Fruit fly (Drosophila melanogaster): ENCODE data around the gene CG15170.
A peak's percentile ranks its signal among the peaks of the same experiment; 100 is the strongest.

DNA sequence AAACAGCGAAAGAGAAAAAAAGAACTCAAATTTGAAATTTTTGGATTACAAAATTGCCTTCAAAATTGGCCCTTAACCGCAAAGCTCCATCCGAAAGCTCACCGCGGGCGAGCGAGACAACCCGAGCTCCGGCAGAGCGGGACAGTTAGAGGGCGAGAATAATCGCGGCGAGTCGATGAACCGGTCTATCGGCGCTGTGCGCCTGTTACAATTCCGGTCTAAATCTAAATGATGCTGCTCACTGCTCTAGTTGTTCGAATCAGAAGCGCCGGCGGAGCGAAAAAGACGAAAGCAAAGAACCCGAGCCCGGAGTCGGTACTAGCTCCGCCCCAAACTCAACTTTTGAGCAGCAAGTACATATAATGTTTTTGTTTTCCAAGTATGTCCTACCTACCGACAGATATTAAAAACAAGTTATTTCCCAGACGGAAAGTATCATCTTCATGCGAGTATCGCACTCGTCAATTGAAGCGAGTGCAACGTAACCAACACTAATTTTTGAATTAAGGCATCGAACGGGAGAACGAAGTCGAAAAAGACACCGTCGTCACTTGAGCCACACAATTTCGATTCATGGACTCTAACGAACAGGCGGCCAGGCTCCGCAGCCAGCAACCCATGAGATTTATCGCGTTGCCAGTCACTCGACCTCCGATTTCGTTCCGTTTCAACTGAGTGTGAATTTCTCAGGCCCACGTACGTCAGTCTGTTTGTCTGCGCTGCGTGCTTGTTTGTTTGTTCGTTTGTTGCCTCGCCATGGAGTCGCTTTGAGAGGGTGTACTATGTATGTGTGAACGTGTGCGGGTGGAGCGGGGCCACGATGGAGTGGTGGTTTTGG lies 45.6 kb downstream of the CG15170 start:
- TF ChIP-seq Sox102F (GFP tag; optimal IDR thresholded peaks at IDR 0.05) (no peak), CG3919 (GFP tag; optimal IDR thresholded peaks at IDR 0.05) (peak; percentile 35), CG15336 (GFP tag; IDR thresholded peaks at IDR 0.05) (no peak)

Measured in whole organism, prepupa.